Worm (Caenorhabditis elegans) whole organism, early embryonic: ENCODE data around the gene Y73C8C.3.

Experiments
- B0310.2 ChIP-seq: sonication (generic microtip); optimal IDR thresholded peaks from 2 replicates; lab custom pipeline; 2016; ENCODE audit warnings: mild to moderate bottlenecking, missing genetic modification characterization, missing compliant biosample characterization
- F13C5.2 ChIP-seq: sonication (generic microtip); optimal IDR thresholded peaks from 2 replicates; lab custom pipeline; 2017; ENCODE audit warnings: mild to moderate bottlenecking, missing genetic modification characterization, inconsistent platforms, missing compliant biosample characterization
- aly-1 ChIP-seq: sonication (generic microtip); optimal IDR thresholded peaks from 2 replicates; lab custom pipeline; 2016; ENCODE audit warnings: missing genetic modification characterization, missing compliant biosample characterization
- ama-1 ChIP-seq: fragments of 150-350 bp; optimal IDR thresholded peaks from 2 replicates; lab custom pipeline; 2014
- ceh-13 ChIP-seq: fragments of 200-800 bp; sonication (Bioruptor generic); optimal IDR thresholded peaks from 2 replicates; lab custom pipeline; 2018; ENCODE audit warnings: mild to moderate bottlenecking, missing genetic modification characterization, missing compliant biosample characterization
- ceh-36 ChIP-seq: sonication (generic microtip); optimal IDR thresholded peaks from 2 replicates; lab custom pipeline; 2016; ENCODE audit warnings: missing genetic modification characterization, inconsistent platforms, missing compliant biosample characterization
- ets-7 ChIP-seq: sonication (generic microtip); optimal IDR thresholded peaks from 2 replicates; lab custom pipeline; 2016; ENCODE audit warnings: missing genotype, missing genetic modification characterization, missing compliant biosample characterization
- flt-1 ChIP-seq: fragments of 200-800 bp; sonication (Bioruptor generic); IDR thresholded peaks from 2 replicates; pipeline ENCODE4 v1.3.6; 2022; ENCODE audit warnings: missing genetic modification characterization, missing compliant biosample characterization
- hmbx-1 ChIP-seq: sonication (generic microtip); optimal IDR thresholded peaks from 2 replicates; lab custom pipeline; 2016; ENCODE audit warnings: mild to moderate bottlenecking, missing genetic modification characterization, missing compliant biosample characterization
- hmg-4 ChIP-seq: fragments of 200-800 bp; sonication (Bioruptor generic); optimal IDR thresholded peaks from 2 replicates; lab custom pipeline; 2018; ENCODE audit warnings: mild to moderate bottlenecking, missing genetic modification characterization, missing compliant biosample characterization
- hnd-1 ChIP-seq: sonication (generic microtip); optimal IDR thresholded peaks from 2 replicates; lab custom pipeline; 2016; ENCODE audit warnings: missing genetic modification characterization, missing compliant biosample characterization
- pes-1 ChIP-seq: fragments of 200-800 bp; sonication (Bioruptor generic); IDR thresholded peaks from 2 replicates; pipeline ENCODE4 v1.3.6; 2022; ENCODE audit warnings: missing genetic modification reagents, missing genetic modification characterization, missing compliant biosample characterization
- scrt-1 ChIP-seq: fragments of 200-800 bp; sonication (Bioruptor generic); IDR thresholded peaks from 2 replicates; pipeline ENCODE4 v1.3.6; 2022; ENCODE audit warnings: missing genetic modification characterization, missing compliant biosample characterization
- sea-1 ChIP-seq: fragments of 200-800 bp; sonication (Bioruptor generic); conservative IDR thresholded peaks from 2 replicates; pipeline ENCODE4 v1.3.6; 2022; ENCODE audit warnings: missing genetic modification characterization, missing compliant biosample characterization
- tbx-11 ChIP-seq: fragments of 200-800 bp; sonication (Bioruptor generic); IDR thresholded peaks from 2 replicates; pipeline ENCODE4 v1.3.6; 2022; ENCODE audit warnings: missing genetic modification characterization, missing compliant biosample characterization
- tbx-37 ChIP-seq: fragments of 200-800 bp; sonication (Bioruptor generic); conservative IDR thresholded peaks from 2 replicates; pipeline ENCODE4 v1.3.6; 2022; ENCODE audit warnings: missing genetic modification reagents, missing genetic modification characterization, missing compliant biosample characterization
- tra-4 ChIP-seq: sonication (generic microtip); optimal IDR thresholded peaks from 2 replicates; lab custom pipeline; 2017; ENCODE audit warnings: missing genetic modification characterization, missing compliant biosample characterization

Gene Y73C8C.3

ce11 chrV:3106785-3107184, 8.3 kb upstream of the Y73C8C.3 start:
- TF ChIP-seq B0310.2 (tag; lab: Kevin White, UChicago): no peak
- no peak for TF ChIP-seq scrt-1 (GFP tag; lab: Robert Waterston, UW)

ce11 chrV:3107450-3107849, 7.6 kb upstream of the Y73C8C.3 start, which contains the start of gene str-68:
TSS of gene str-68 (minus strand) at chrV:3107550.
- no peak for TF ChIP-seq ceh-13 (GFP tag; lab: Kevin White, UChicago)
- TF ChIP-seq F13C5.2 (tag; lab: Kevin White, UChicago): no peak
- TF ChIP-seq aly-1 (tag; lab: Kevin White, UChicago): no peak
- TF ChIP-seq hnd-1: no peak
- no peak for TF ChIP-seq pes-1 (GFP tag; lab: Robert Waterston, UW)
- no peak for TF ChIP-seq ama-1 (lab: Kevin White, UChicago)
- no peak for TF ChIP-seq scrt-1 (GFP tag; lab: Robert Waterston, UW)
- no peak for TF ChIP-seq B0310.2 (tag; lab: Kevin White, UChicago)
- no peak for TF ChIP-seq sea-1
- TF ChIP-seq ets-7: no peak
- TF ChIP-seq tbx-11 (GFP tag; lab: Robert Waterston, UW): no peak
- no peak for TF ChIP-seq ceh-36 (tag; lab: Kevin White, UChicago)
- no peak for TF ChIP-seq tbx-37
- no peak for TF ChIP-seq tra-4 (tag; lab: Kevin White, UChicago)
- no peak for TF ChIP-seq hmg-4 (GFP tag; lab: Kevin White, UChicago)
- TF ChIP-seq flt-1 (GFP tag; lab: Robert Waterston, UW): no peak

DNA sequence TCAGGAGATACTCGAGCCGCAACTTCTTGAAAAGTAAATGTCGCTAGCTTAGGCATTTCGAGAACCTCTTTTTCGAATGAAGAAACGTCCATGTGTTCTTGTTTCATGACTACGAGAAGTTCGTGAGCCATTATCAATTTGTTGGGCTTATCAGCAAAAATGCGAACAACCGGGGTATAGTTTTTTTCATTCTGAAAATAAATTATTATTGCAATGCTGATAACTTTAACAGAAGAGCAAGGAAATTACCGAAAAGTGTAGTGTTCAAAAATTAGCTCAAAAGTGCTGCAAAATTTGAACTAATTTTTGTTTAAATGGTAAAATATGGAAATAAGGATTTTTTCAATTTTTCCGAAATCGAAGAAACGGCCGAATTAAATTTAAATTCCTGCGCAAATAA, 2.9 kb upstream of the Y73C8C.3 start:
- TF ChIP-seq B0310.2 (tag; lab: Kevin White, UChicago) (no peak), hmg-4 (GFP tag; lab: Kevin White, UChicago) (no peak), tbx-11 (GFP tag; lab: Robert Waterston, UW) (no peak), hmbx-1 (tag; lab: Kevin White, UChicago) (no peak), F13C5.2 (tag; lab: Kevin White, UChicago) (no peak), ama-1 (lab: Kevin White, UChicago) (no peak), pes-1 (GFP tag; lab: Robert Waterston, UW) (no peak), hnd-1 (no peak), scrt-1 (GFP tag; lab: Robert Waterston, UW) (no peak), ceh-36 (tag; lab: Kevin White, UChicago) (no peak), ceh-13 (GFP tag; lab: Kevin White, UChicago) (no peak), sea-1 (no peak), aly-1 (tag; lab: Kevin White, UChicago) (no peak), tbx-37 (no peak)

DNA sequence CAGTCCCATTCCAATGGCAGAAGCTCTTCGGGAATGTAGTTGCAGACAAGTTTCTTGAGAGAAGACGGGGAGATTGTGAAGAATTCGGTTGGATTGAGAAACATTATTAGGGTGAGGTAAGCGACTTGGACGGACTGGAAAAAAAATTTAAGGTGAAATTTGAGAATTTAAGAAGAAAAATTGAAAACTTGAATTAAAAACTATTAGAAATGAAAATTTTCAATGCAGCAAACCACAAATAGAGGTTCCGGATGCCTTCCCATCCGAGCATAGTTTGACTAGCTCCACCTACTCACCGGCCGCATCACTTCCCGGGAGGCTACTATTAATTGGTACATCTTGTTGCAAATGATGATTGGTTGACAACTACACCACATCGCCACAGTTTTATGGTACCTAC, 1.3 kb upstream of the Y73C8C.3 start, which contains the start of gene Y73C8C.8:
Gene Y73C8C.8, minus strand, starts transcription at position 101 of the 400 bp plus-strand sequence.
- TF ChIP-seq tra-4 (tag; lab: Kevin White, UChicago) (no peak), ama-1 (lab: Kevin White, UChicago) (no peak), ets-7 (no peak)

- TF ChIP-seq hmg-4 (GFP tag; lab: Kevin White, UChicago) (no peak), hnd-1 (no peak), ceh-13 (GFP tag; lab: Kevin White, UChicago) (no peak), tbx-11 (GFP tag; lab: Robert Waterston, UW) (no peak), aly-1 (tag; lab: Kevin White, UChicago) (no peak), F13C5.2 (tag; lab: Kevin White, UChicago) (no peak), ama-1 (lab: Kevin White, UChicago) (no peak), scrt-1 (GFP tag; lab: Robert Waterston, UW) (no peak), sea-1 (no peak), hmbx-1 (tag; lab: Kevin White, UChicago) (no peak), B0310.2 (tag; lab: Kevin White, UChicago) (no peak), tbx-37 (no peak), ceh-36 (tag; lab: Kevin White, UChicago) (no peak), tra-4 (tag; lab: Kevin White, UChicago) (no peak)
These were observed 3.1 kb downstream of the Y73C8C.3 start, which contains the start of gene clec-210 for ce11 chrV:3118167-3118566. TSS of gene clec-210 (plus strand) at chrV:3118377.

DNA sequence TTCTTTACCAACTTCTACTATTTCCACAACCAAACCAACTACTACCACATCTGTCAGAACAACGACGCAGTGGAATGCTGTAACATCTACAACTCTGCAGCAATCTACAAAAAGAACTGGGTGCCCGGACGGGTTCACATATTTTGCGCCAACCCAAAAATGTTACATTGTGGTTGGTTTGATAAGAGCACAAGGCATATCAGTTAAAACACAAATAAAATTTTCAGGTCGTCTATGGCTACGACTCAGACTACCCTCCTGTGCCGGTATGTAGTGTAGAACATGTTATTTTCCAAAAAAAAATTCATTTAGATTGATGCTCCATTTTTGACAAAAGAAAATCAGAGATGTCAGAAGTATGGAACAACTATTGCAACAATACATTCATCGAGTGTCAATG, 4.1 kb downstream of the Y73C8C.3 start:
- TF ChIP-seq scrt-1 (GFP tag; lab: Robert Waterston, UW) (no peak), ama-1 (lab: Kevin White, UChicago) (no peak), sea-1 (no peak), hmg-4 (GFP tag; lab: Kevin White, UChicago) (no peak), B0310.2 (tag; lab: Kevin White, UChicago) (no peak), tra-4 (tag; lab: Kevin White, UChicago) (no peak), ets-7 (no peak)

ce11 chrV:3121743-3122142, 6.7 kb downstream of the Y73C8C.3 start, which contains the start of gene srt-56:
TSS of gene srt-56 (minus strand) at chrV:3121843.
- TF ChIP-seq sea-1 (no peak), hmg-4 (GFP tag; lab: Kevin White, UChicago) (no peak), tra-4 (tag; lab: Kevin White, UChicago) (no peak)

- TF ChIP-seq F13C5.2 (tag; lab: Kevin White, UChicago): no peak
- TF ChIP-seq tra-4 (tag; lab: Kevin White, UChicago): no peak
- TF ChIP-seq scrt-1 (GFP tag; lab: Robert Waterston, UW): no peak
- TF ChIP-seq B0310.2 (tag; lab: Kevin White, UChicago): no peak
- no peak for TF ChIP-seq tbx-11 (GFP tag; lab: Robert Waterston, UW)
- TF ChIP-seq aly-1 (tag; lab: Kevin White, UChicago): no peak
- no peak for TF ChIP-seq ceh-36 (tag; lab: Kevin White, UChicago)
These were observed 7.3 kb downstream of the Y73C8C.3 start for ce11 chrV:3122403-3122802.
